Worm (Caenorhabditis elegans): ENCODE data around the gene nlp-80.

DNA sequence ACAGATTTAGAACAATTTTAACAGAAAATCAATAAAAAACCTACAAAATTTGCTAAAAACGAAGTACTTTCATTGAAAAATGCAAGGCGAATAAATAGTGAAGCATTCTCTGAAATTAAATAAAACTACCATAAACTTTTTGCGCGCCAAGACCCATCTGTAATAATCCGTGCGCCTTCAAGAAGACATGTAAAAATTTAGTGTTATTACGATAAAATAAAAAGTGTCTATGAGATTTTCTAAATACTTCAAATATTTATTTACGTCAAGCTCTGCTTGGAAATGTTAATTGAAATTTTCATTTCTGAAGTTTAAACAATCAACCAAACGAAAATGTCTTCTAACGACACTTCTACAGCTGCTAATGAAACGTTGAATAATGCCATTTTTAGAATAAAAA, 25.4 kb downstream of the nlp-80 start, which contains the start of gene C45B11.9:
- TF ChIP-seq ztf-11 (tag; optimal IDR thresholded peaks at IDR 0.05) (no peak), fkh-10 (GFP tag; optimal IDR thresholded peaks at IDR 0.05) (no peak)

All from whole organism, L1 larva.